Worm (Caenorhabditis elegans) whole organism, dauer: ENCODE measurements around the gene ttr-41.
"Not testable (repeated sequence)": the region's sequence is repeated elsewhere in the genome, so short reads cannot be mapped to it uniquely, and the experiment has no call there.

Experiments used
- unc-62 ChIP-seq: sonication (generic microtip); optimal IDR thresholded peaks from 2 replicates; lab custom pipeline; 2017; ENCODE audit warnings: missing biosample characterization, missing genetic modification reagents, missing genetic modification characterization

The ttr-41 gene

DNA sequence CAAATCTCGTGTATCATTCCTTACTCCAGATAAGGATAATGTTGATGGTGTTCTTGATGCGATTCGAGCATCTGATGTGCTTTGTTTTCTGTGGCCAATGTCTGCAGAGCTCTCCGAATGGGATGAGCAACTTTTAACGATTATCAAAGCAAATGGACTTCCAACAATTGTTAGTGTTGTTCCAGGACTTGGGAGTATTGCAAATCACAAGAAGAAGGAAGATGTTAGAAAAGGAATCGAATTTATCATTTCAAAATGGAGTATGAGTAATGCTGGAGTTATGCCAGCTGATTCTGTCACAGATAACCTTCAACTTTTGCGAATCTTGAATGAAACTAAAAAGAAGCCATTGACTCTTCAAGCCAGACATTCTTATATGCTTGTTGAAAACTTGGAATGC lies 16.9 kb downstream of the ttr-41 start:
- no peak for TF ChIP-seq unc-62 (GFP tag; lab: Kevin White, UChicago)

DNA sequence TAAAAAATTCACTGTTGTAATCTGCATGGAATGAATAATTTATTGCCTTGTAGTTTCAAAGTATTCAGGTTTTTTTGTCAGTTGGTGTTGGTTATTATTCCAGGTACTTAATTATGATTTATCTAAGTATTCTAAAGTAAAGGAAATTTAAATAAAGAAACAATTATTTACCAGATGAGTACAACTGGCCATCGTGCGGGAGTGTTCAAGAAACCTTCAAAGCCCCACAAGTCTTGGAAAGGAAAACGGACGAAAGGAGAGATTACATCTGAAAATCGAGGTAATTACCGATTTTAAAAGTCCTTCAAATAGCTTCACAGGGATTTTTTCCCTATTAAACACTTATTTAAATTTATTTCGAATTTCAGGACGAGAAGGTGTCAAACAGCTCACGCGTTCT lies 17.5 kb downstream of the ttr-41 start, which contains the start of gene tag-151:
TSS of gene tag-151 (plus strand) at position 158 of the 400 bp plus-strand sequence.
- TF ChIP-seq unc-62 (GFP tag; lab: Kevin White, UChicago), result no peak

DNA sequence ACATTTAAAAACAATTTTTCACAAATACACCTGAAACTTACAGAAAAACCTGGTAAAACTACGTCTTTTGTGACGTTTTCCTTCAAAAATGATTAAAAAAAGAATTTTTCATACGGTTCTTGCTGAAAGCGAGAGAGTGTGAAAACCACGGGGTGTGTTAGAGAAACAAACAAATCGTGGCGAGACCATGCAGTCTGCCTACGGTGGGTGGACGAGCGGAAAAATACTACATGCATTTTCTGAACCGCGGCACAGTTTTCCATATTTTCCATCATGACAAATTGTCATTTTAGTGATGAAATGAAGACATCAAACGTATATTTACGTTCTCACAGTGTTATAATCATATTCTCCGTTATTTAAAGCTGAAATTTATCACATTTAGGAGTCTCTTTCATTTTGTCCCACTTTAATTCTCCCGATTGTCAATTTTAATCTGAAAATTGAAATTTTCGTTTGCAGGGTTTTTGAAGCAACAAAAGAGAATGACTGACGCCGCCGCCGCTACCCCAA lies 21.3 kb downstream of the ttr-41 start, which contains the start of the genes F10G7.9 and tsn-1:
TSS of gene F10G7.9 (minus strand) at position 127 of the 513 bp plus-strand sequence.
TSS of gene tsn-1 (plus strand) at position 463 of the 513 bp plus-strand sequence.
- TF ChIP-seq unc-62 (GFP tag; lab: Kevin White, UChicago), result no peak

DNA sequence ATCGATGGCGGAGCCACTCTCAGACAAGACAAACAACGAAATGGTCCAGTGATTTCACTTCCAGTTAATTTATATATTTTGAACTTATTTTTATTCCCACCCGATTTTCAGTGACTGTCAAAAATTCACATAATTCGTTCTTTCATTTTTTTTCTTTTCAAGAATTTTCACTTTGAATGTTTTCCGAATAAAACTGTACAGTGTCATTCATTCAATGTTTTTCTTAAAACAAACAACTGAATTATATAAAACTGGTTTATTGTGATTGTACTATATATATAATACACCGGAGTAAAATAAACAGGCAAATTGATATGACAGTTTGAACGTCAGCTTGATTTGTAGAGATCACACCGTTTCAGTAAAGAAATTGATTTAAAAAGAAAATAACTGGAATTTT lies 24.7 kb downstream of the ttr-41 start:
- TF ChIP-seq unc-62 (GFP tag; lab: Kevin White, UChicago), result no peak

DNA sequence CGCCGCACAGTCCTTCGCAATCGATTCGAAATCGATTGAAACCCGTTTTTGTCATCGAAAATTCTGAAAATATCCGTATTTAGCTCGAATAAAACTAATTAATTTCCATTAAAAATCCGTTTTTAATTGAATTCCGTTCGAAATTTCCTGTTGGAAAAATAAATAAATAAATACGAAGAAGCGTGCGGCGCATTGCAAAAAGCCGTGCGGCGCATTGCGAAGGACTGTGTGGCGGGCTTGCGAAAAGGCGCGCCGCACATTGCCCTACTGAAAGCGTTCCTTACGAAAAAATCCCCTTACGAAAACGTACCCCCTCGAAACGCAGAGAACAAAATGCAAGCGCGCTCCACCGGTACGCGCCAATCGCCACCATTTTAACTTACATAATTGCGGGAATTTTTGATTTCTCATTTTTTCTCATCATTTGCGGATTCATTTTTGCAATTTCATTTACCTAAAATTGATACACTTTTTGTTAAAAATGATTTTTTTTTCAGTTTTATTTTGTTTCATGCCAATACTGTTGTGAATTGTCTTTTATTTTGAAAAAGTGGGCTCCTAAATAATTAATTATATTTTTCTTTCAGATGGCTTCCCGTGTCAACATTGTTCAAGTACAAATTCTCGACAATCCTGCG lies 26.1 kb downstream of the ttr-41 start, which contains the start of gene unc-85:
TSS of gene unc-85 (plus strand) at position 588 of the 638 bp plus-strand sequence.
- not testable (repeated sequence) for TF ChIP-seq unc-62 (GFP tag; lab: Kevin White, UChicago)

DNA sequence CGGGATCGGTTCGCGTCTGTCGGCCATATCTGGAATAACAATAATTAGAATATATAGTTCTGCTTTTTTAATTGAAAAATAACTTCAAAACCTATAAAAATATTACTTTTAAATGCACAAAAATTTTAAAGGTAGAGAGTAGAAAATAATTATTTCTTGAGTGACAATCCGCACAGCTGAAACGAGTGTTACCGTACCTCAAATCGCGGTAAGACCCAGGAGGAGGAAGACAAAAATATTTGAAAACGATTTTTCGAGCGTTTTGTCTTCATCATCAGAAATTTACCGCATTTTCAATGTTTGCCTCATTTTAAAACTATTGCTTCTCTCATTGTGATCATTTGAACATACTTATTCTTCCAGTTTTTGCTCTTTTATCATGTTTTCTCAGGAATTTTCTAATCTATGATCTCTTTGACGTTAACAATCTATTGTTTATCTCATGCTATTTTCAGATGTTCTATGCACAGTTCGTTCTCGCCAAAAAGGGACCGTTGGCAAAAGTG lies 29.4 kb downstream of the ttr-41 start, which contains the start of the genes rpn-5 and scc-1:
TSS of gene rpn-5 (minus strand) at position 162 of the 506 bp plus-strand sequence.
TSS of gene scc-1 (plus strand) at position 456 of the 506 bp plus-strand sequence.
- no peak for TF ChIP-seq unc-62 (GFP tag; lab: Kevin White, UChicago)

DNA sequence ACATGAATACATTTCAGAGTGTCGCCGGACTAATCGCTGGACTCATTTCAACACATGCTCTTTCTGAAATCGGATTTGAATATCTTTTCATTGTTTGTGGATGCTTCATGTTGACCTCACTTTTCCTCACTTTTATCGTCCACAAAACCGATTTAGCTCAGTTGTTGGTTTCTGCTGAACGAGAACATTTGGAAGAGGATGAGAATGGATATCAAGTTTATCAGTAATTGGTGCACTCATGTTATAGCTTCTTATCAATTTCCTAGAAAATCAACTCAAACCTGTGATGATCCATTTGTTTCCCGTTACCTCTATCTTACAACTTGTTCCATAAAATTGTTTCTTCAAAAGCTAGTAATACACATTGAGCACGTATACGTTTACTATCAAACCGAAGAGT lies 31.6 kb downstream of the ttr-41 start:
- no peak for TF ChIP-seq unc-62 (GFP tag; lab: Kevin White, UChicago)

DNA sequence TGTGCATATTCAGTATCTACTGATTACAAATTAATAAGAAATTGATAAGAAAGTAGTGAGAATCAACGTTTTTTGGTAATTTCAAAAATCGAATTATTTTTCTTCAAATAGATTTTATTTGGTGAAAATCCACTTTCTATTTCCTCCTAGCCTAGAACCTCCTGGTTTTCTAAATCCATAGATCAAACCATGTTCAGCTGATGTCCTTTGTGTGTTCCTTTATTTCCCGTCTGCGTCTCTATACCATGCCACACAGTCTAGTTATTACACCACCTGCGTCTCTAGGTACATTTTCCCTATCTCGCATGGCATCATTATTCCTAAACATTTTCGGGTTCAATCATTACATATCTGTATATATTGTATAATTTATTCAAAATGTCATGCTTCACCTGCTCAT lies 34.5 kb downstream of the ttr-41 start, which contains the start of gene F10G7.5:
TSS of gene F10G7.5 (plus strand) at position 286 of the 400 bp plus-strand sequence.
- no peak for TF ChIP-seq unc-62 (GFP tag; lab: Kevin White, UChicago)

DNA sequence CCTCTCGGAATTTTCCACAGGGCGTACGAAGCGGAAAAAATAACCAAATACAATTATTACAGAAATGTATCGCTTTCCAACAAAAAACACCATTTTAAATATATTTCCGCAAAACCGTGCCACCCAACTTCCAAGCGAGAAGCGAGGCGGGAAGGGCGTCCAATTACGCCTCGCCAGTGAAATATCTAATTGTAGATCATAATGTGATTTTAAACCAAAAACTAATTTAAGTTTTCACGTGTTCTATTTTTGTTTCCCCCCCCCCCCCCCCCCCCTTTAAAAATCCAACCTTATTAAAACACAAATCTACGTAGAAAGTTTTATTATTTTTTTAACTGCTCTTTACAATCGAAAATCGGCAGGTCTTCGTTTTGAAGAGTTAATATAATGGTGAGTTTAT lies 38.2 kb downstream of the ttr-41 start, which contains the start of gene F10G7.12:
TSS of gene F10G7.12 (plus strand) at position 301 of the 400 bp plus-strand sequence.
- TF ChIP-seq unc-62 (GFP tag; lab: Kevin White, UChicago), result no peak

DNA sequence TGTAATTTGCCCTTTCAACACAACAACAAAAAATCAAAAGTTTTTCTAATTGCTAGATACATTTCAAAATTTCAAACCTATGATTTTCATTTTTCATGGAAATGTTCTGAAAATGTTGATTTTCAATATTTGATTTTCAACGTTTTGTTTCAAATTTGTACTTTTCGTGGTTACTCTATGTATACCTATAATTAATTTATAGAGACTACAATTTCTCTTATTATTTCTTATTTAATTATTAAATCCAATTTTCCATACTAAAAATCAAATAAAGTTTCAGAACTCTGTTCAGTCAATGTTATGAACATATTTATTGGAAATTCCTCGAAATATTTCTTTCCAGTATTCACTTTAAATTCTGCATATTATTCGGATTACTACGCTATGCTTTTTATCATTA lies 40.7 kb downstream of the ttr-41 start, which contains the start of gene sre-39:
TSS of gene sre-39 (plus strand) at position 301 of the 400 bp plus-strand sequence.
- TF ChIP-seq unc-62 (GFP tag; lab: Kevin White, UChicago), result no peak

DNA sequence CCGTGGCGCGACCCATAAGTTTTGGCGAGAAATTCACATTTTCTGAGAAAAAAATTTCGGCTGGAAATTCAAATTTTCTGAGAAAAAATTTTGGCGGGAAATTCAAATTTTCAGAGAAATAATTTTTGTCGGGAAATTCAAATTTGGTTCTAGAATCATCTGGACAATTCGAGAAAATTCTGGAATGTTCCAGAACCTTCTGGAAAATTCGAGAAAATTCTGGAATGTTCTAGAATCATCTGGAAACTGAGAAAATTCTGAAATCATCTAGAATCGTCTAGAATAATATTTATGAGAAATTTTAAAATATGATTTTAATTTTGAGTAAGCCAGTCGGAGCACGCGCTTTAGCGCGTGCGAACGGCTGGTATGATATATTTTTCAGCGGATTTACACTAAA lies 42.8 kb downstream of the ttr-41 start:
- no peak for TF ChIP-seq unc-62 (GFP tag; lab: Kevin White, UChicago)

DNA sequence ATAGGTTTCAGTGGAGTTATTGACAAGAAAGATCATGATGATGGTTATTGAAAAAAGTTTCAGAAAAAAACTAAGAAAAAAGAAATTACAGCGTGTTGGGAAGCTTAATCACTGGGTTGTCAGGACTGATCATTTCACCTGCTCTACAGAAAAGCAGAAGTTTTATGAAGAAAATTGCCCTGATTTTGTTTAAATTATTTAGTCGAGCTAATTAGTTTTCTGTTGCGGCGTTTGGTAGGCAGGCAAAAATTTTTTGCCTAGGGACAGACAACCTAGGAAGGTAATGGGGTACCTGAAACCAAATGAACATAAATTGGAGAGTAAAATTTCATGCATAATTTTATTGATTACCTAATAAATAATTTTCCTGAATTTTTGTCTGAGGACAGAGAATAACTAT lies 44.0 kb downstream of the ttr-41 start, which contains the start of gene sre-40:
TSS of gene sre-40 (minus strand) at position 101 of the 400 bp plus-strand sequence.
- no peak for TF ChIP-seq unc-62 (GFP tag; lab: Kevin White, UChicago)

DNA sequence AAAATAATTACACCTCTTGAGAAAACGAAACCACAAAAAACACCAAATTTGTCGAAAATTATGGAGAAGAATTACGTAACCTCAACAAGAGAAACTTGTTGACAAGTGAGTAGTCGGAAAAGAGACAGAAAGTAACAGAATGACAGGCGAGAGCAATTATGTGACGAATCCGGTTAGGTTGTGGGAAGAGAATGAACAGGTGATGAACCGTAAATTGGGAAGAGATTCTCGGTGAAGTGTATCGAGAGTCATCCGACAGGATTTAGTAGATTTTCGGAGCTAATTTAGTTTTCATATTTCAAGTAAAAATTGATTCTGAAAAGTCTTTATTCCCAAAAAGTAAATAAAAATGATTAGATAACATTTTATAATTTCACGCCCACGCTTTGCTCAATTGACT lies 46.3 kb downstream of the ttr-41 start, which contains the start of gene T05A7.7:
TSS of gene T05A7.7 (minus strand) at position 101 of the 400 bp plus-strand sequence.
- TF ChIP-seq unc-62 (GFP tag; lab: Kevin White, UChicago), result no peak

DNA sequence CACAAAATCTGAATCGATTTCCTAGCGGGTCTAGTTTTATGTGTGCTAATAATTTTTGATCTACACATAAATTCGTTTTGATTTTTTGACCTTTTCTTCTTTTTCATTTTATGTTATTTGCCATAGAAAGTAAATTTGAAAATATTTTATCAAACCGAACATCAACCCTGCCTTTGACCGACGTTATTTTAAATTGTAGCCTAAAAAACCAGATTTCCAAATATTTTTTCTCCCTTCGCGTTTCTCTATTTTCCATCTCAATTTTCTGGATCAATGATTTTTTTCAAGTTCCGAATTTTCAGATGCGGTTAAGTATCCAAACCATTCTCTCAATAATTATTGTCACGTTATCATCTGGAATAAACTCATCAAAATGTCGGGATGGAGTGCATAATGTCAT lies 49.8 kb downstream of the ttr-41 start, which contains the start of gene T05A7.1:
TSS of gene T05A7.1 (plus strand) at position 301 of the 400 bp plus-strand sequence.
- no peak for TF ChIP-seq unc-62 (GFP tag; lab: Kevin White, UChicago)
